Fruit fly (Drosophila melanogaster) whole organism, embryonic: Measurements from ENCODE around the gene CG15203.

Source experiments
- Antp ChIP-seq: fragments of 200-800 bp; sonication (Bioruptor generic); optimal IDR thresholded peaks from 3 replicates; lab custom pipeline; 2016; ENCODE audit warnings: missing biosample characterization, missing genetic modification characterization
- Awh ChIP-seq: fragments of 200-800 bp; sonication (Bioruptor generic); IDR thresholded peaks from 2 replicates; pipeline ENCODE4, ENCODE4 v1.3.6; 2022; ENCODE audit warnings: missing biosample characterization, missing genetic modification characterization
- B-H2 ChIP-seq: fragments of 200-800 bp; sonication (Bioruptor generic); optimal IDR thresholded peaks from 2 replicates; lab custom pipeline; 2018; ENCODE audit warnings: missing biosample characterization, mild to moderate bottlenecking, missing genetic modification characterization
- BEAF-32 ChIP-seq: fragments of 200-800 bp; sonication (Bioruptor generic); optimal IDR thresholded peaks from 3 replicates; lab custom pipeline; 2017; ENCODE audit warnings: missing biosample characterization, missing genetic modification characterization, mild to moderate bottlenecking, moderate library complexity, missing genetic modification reagents
- CG10321 ChIP-seq: fragments of 200-800 bp; sonication (Bioruptor generic); IDR thresholded peaks from 2 replicates; pipeline ENCODE4 v1.3.6; 2022; ENCODE audit warnings: missing biosample characterization, missing genetic modification characterization
- CG10431 ChIP-seq: fragments of 200-800 bp; sonication (Bioruptor generic); optimal IDR thresholded peaks from 3 replicates; lab custom pipeline; 2018; ENCODE audit warnings: missing biosample characterization, mild to moderate bottlenecking, missing genetic modification characterization
- CG11723 ChIP-seq: fragments of 200-800 bp; sonication (Bioruptor generic); optimal IDR thresholded peaks from 2 replicates; lab custom pipeline; 2017; ENCODE audit warnings: missing biosample characterization, mild to moderate bottlenecking, missing genetic modification characterization
- CG12659 ChIP-seq: fragments of 200-800 bp; sonication (Bioruptor generic); optimal IDR thresholded peaks from 3 replicates; lab custom pipeline; 2017; ENCODE audit warnings: mild to moderate bottlenecking, missing biosample characterization, missing genetic modification reagents, missing genetic modification characterization
- CG14965 ChIP-seq: fragments of 200-800 bp; sonication (Bioruptor generic); optimal IDR thresholded peaks from 2 replicates; lab custom pipeline; 2016; ENCODE audit warnings: missing biosample characterization, missing genetic modification characterization, borderline replicate concordance
- CG15514 ChIP-seq: fragments of 200-800 bp; sonication (Bioruptor generic); optimal IDR thresholded peaks from 3 replicates; lab custom pipeline; 2017; ENCODE audit warnings: missing biosample characterization, missing genetic modification characterization, mild to moderate bottlenecking, moderate library complexity, missing genetic modification reagents
- CG15696 ChIP-seq: fragments of 200-800 bp; sonication (Bioruptor generic); optimal IDR thresholded peaks from 2 replicates; lab custom pipeline; 2019; ENCODE audit warnings: missing biosample characterization, mild to moderate bottlenecking, missing genetic modification characterization, moderate library complexity
- CG17186 ChIP-seq: fragments of 200-800 bp; sonication (Bioruptor generic); optimal IDR thresholded peaks from 3 replicates; lab custom pipeline; 2017; ENCODE audit warnings: missing biosample characterization, missing genetic modification reagents, missing genetic modification characterization
- CG2712 ChIP-seq: fragments of 200-800 bp; optimal IDR thresholded peaks from 3 replicates; lab custom pipeline; 2019; ENCODE audit warnings: missing biosample characterization, mild to moderate bottlenecking, missing genetic modification characterization, moderate library complexity
- CG2889 ChIP-seq: fragments of 200-800 bp; sonication (Bioruptor generic); IDR thresholded peaks from 3 replicates; pipeline ENCODE4 v1.3.6; 2022; ENCODE audit warnings: missing biosample characterization, missing genetic modification characterization
- CG3163 ChIP-seq: fragments of 200-800 bp; sonication (Bioruptor generic); optimal IDR thresholded peaks from 3 replicates; lab custom pipeline; 2016; ENCODE audit warnings: missing biosample characterization, missing genetic modification characterization
- CG32767 ChIP-seq: fragments of 200-800 bp; sonication (Bioruptor generic); IDR thresholded peaks from 2 replicates; pipeline ENCODE4 v1.3.6; 2022; ENCODE audit warnings: missing biosample characterization, missing genetic modification characterization
- CG33557 ChIP-seq: fragments of 200-800 bp; sonication (Bioruptor generic); optimal IDR thresholded peaks from 2 replicates; lab custom pipeline; 2019; ENCODE audit warnings: missing biosample characterization, mild to moderate bottlenecking, missing genetic modification characterization, moderate library complexity
- CG7372 ChIP-seq: fragments of 200-800 bp; sonication (Bioruptor generic); IDR thresholded peaks from 2 replicates; pipeline ENCODE4 v1.3.6; 2022; ENCODE audit warnings: missing biosample characterization, missing genetic modification characterization
- CG8765 ChIP-seq: fragments of 200-800 bp; sonication (Bioruptor generic); IDR thresholded peaks from 2 replicates; pipeline ENCODE4 v1.3.6; 2022; ENCODE audit warnings: missing biosample characterization, missing genetic modification characterization
- CG8944 ChIP-seq: fragments of 200-800 bp; sonication (Bioruptor generic); optimal IDR thresholded peaks from 3 replicates; lab custom pipeline; 2016; ENCODE audit warnings: missing biosample characterization, missing genetic modification characterization
- CG9817 ChIP-seq: fragments of 200-800 bp; sonication (Bioruptor generic); optimal IDR thresholded peaks from 2 replicates; lab custom pipeline; 2018; ENCODE audit warnings: missing biosample characterization, mild to moderate bottlenecking, missing genetic modification characterization, moderate library complexity
- D19A ChIP-seq: fragments of 200-800 bp; optimal IDR thresholded peaks from 3 replicates; lab custom pipeline; 2019; ENCODE audit warnings: missing biosample characterization, mild to moderate bottlenecking, missing genetic modification characterization, moderate library complexity
- Deaf1 ChIP-seq: fragments of 200-800 bp; optimal IDR thresholded peaks from 3 replicates; lab custom pipeline; 2019; ENCODE audit warnings: missing biosample characterization, mild to moderate bottlenecking, missing genetic modification characterization, moderate library complexity
- E2f2 ChIP-seq: fragments of 200-800 bp; sonication (Bioruptor generic); IDR thresholded peaks from 2 replicates; pipeline ENCODE4 v1.3.6; 2022; ENCODE audit warnings: missing biosample characterization, missing genetic modification characterization
- Eip74EF ChIP-seq, 2 experiments: fragments of 200-800 bp in 1 of 2; fragments of >200 bp in 1 of 2; sonication (Bioruptor generic) in 1 of 2; optimal IDR thresholded peaks; 2 replicates each; lab custom pipeline; 2017 to 2019; ENCODE audit warnings: missing biosample characterization in 2 of 2, missing genetic modification characterization in 2 of 2, mild to moderate bottlenecking in 1 of 2, moderate library complexity in 1 of 2
- Fer1 ChIP-seq: fragments of 200-800 bp; sonication (Bioruptor generic); optimal IDR thresholded peaks from 2 replicates; lab custom pipeline; 2017; ENCODE audit warnings: missing biosample characterization, mild to moderate bottlenecking, missing genetic modification characterization
- HmgZ ChIP-seq: fragments of 200-800 bp; sonication (Bioruptor generic); optimal IDR thresholded peaks from 2 replicates; lab custom pipeline; 2018; ENCODE audit warnings: missing biosample characterization, mild to moderate bottlenecking, missing genetic modification characterization
- Med ChIP-seq: fragments of 200-800 bp; sonication (Bioruptor generic); peaks from one replicate; lab custom pipeline; 2016; ENCODE audit warnings: missing biosample characterization, missing genetic modification characterization, mild to moderate bottlenecking, inconsistent platforms, moderate library complexity
- Meics ChIP-seq: fragments of 200-800 bp; sonication (Bioruptor generic); optimal IDR thresholded peaks from 2 replicates; lab custom pipeline; 2017; ENCODE audit warnings: missing biosample characterization, mild to moderate bottlenecking, missing genetic modification characterization
- Rx ChIP-seq: fragments of 200-800 bp; sonication (Bioruptor generic); IDR thresholded peaks from 2 replicates; pipeline ENCODE4 v1.3.6; 2022; ENCODE audit warnings: missing biosample characterization, missing genetic modification characterization
- Six4 ChIP-seq: fragments of 200-800 bp; sonication (Bioruptor generic); optimal IDR thresholded peaks from 2 replicates; lab custom pipeline; 2016; ENCODE audit warnings: missing biosample characterization, missing genetic modification characterization
- Spps ChIP-seq: fragments of 200-800 bp; sonication (Bioruptor generic); optimal IDR thresholded peaks from 2 replicates; lab custom pipeline; 2018; ENCODE audit warnings: missing biosample characterization, mild to moderate bottlenecking, missing genetic modification characterization
- Sry-δ ChIP-seq: fragments of 200-800 bp; sonication (Bioruptor generic); optimal IDR thresholded peaks from 2 replicates; lab custom pipeline; 2016; ENCODE audit warnings: missing biosample characterization, missing genetic modification characterization
- Vsx1 ChIP-seq: fragments of 200-800 bp; sonication (Bioruptor generic); optimal IDR thresholded peaks from 2 replicates; lab custom pipeline; 2017; ENCODE audit warnings: missing biosample characterization, mild to moderate bottlenecking, missing genetic modification characterization, missing genetic modification reagents
- cg ChIP-seq: fragments of 200-800 bp; sonication (Bioruptor generic); optimal IDR thresholded peaks from 3 replicates; lab custom pipeline; 2019; ENCODE audit warnings: missing biosample characterization, mild to moderate bottlenecking, missing genetic modification characterization, moderate library complexity
- chinmo ChIP-seq: fragments of 200-800 bp; sonication (Bioruptor generic); IDR thresholded peaks from 4 replicates; pipeline ENCODE4 v1.3.6; 2022; ENCODE audit warnings: missing biosample characterization, missing genetic modification characterization; ENCODE audit not compliant: partially characterized antibody
- eve ChIP-seq, 2 experiments: fragments of >200 bp; optimal IDR thresholded peaks; 2 replicates each; lab custom pipeline; 2017; ENCODE audit warnings: missing biosample characterization in 2 of 2, missing genetic modification characterization in 2 of 2
- maf-S ChIP-seq: fragments of 200-800 bp; sonication (Bioruptor generic); optimal IDR thresholded peaks from 2 replicates; lab custom pipeline; 2016; ENCODE audit warnings: missing biosample characterization, missing genetic modification characterization
- mam ChIP-seq: fragments of 200-800 bp; sonication (Bioruptor generic); optimal IDR thresholded peaks from 3 replicates; lab custom pipeline; 2016; ENCODE audit warnings: missing biosample characterization, missing genetic modification characterization
- pho ChIP-seq: fragments of 200-800 bp; sonication (Bioruptor generic); optimal IDR thresholded peaks from 2 replicates; lab custom pipeline; 2016; ENCODE audit warnings: missing biosample characterization, missing genetic modification characterization
- row ChIP-seq: fragments of 200-800 bp; sonication (Bioruptor generic); IDR thresholded peaks from 3 replicates; pipeline ENCODE4 v1.3.6; 2022; ENCODE audit warnings: missing biosample characterization, missing genetic modification characterization
- sima ChIP-seq: fragments of 200-800 bp; sonication (Bioruptor generic); optimal IDR thresholded peaks from 2 replicates; lab custom pipeline; 2016; ENCODE audit warnings: missing biosample characterization, missing genetic modification characterization
- sna ChIP-seq: fragments of 200-800 bp; sonication (Bioruptor generic); IDR thresholded peaks from 2 replicates; pipeline ENCODE4 v1.3.6; 2022; ENCODE audit warnings: missing biosample characterization, missing genetic modification characterization; ENCODE audit not compliant: partially characterized antibody
- ssp ChIP-seq: fragments of 200-800 bp; sonication (Bioruptor generic); IDR thresholded peaks from 2 replicates; pipeline ENCODE4 v1.3.6; 2022; ENCODE audit warnings: missing biosample characterization, missing genetic modification characterization
- sug ChIP-seq: fragments of 200-800 bp; optimal IDR thresholded peaks from 2 replicates; lab custom pipeline; 2019; ENCODE audit warnings: missing biosample characterization, mild to moderate bottlenecking, missing genetic modification characterization, moderate library complexity
- tgo ChIP-seq: fragments of 200-800 bp; sonication (Bioruptor generic); IDR thresholded peaks from 3 replicates; pipeline ENCODE4 v1.3.6; 2022; ENCODE audit warnings: missing biosample characterization, missing genetic modification characterization
- vfl ChIP-seq: fragments of 200-800 bp; sonication (Bioruptor generic); optimal IDR thresholded peaks from 2 replicates; lab custom pipeline; 2016; ENCODE audit warnings: missing biosample characterization, missing genetic modification characterization
- vvl ChIP-seq: fragments of 200-800 bp; sonication (Bioruptor generic); IDR thresholded peaks from 2 replicates; pipeline ENCODE4 v1.3.6; 2022; ENCODE audit warnings: missing biosample characterization, missing genetic modification characterization
- wdn ChIP-seq: fragments of 200-800 bp; sonication (Bioruptor generic); IDR thresholded peaks from 2 replicates; pipeline ENCODE4 v1.3.6; 2022; ENCODE audit warnings: missing biosample characterization, missing genetic modification characterization

The CG15203 gene

DNA sequence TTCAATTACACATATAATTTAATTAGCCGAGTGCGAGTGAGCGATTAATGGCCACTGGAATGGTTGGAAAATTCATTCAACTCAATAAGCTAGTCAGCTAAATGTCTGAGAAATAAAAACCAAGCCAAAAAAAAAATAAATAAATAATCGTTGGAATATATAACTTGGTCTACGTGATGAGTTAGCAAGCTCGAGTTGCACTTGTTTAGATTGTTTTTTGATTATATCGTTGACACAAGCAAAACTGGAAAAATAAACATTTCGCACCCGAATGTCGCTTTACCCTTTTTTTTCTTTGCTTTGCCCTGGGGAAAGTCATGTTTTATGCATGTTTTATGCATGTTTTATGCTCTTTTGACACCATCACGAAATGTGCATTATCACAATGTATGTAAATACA, 16.7 kb downstream of the CG15203 start:
- TF ChIP-seq D19A (tag; lab: Kevin White, UChicago), result no peak
- no peak for TF ChIP-seq sima (GFP tag; lab: Kevin White, UChicago)
- TF ChIP-seq CG14965 (GFP tag; lab: Kevin White, UChicago), result no peak
- no peak for TF ChIP-seq eve (GFP tag; optimal IDR thresholded peaks at IDR 0.05; lab: Kevin White, UChicago)
- no peak for TF ChIP-seq Vsx1 (GFP tag; lab: Kevin White, UChicago)
- TF ChIP-seq Antp (GFP tag; lab: Kevin White, UChicago), result no peak
- TF ChIP-seq CG11723 (GFP tag; lab: Kevin White, UChicago), result no peak
- TF ChIP-seq CG32767 (GFP tag; lab: Robert Waterston, UW), result no peak
- no peak for TF ChIP-seq wdn (GFP tag; lab: Robert Waterston, UW)
- TF ChIP-seq cg, result no peak
- no peak for TF ChIP-seq CG17186 (GFP tag; lab: Kevin White, UChicago)
- no peak for TF ChIP-seq Eip74EF (GFP tag; optimal IDR thresholded peaks at IDR 0.05; lab: Kevin White, UChicago)
- TF ChIP-seq maf-S (GFP tag; lab: Kevin White, UChicago), result no peak

DNA sequence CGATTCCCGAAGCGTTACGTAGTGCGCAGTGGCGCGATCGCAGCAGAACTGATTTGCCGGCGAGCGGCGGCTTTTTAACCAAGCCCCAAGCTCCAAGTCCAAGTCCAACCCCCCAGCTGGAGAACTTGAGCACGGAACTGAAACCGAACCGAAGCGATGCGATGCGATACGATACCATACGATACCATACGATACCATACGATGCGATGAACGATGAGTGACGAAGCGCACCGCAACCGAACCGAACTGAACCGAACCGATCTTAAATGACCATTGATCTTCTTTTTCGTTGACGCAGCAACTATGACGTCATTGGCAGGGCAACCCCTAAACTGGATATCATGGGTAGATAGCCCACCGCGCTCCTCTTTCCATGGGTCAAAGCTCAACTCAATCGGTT, 19.9 kb downstream of the CG15203 start, which contains the start of gene sev:
sev (minus strand) TSS at position 50 of the 400 bp plus-strand sequence.
- TF ChIP-seq sna (GFP tag; lab: Robert Waterston, UW), result no peak
- no peak for TF ChIP-seq CG10321 (GFP tag; lab: Robert Waterston, UW)
- no peak for TF ChIP-seq E2f2 (GFP tag; lab: Robert Waterston, UW)
- TF ChIP-seq wdn (GFP tag; lab: Robert Waterston, UW), result no peak
- no peak for TF ChIP-seq CG2889 (GFP tag; lab: Robert Waterston, UW)
- TF ChIP-seq Meics (GFP tag; lab: Kevin White, UChicago), result peak; percentile 75
- no peak for TF ChIP-seq vfl (GFP tag; lab: Kevin White, UChicago)
- peak; percentile 36 for TF ChIP-seq CG15514 (GFP tag; lab: Kevin White, UChicago)
- no peak for TF ChIP-seq HmgZ
- no peak for TF ChIP-seq Fer1 (GFP tag; lab: Kevin White, UChicago)
- no peak for TF ChIP-seq Spps (tag; lab: Kevin White, UChicago)
- TF ChIP-seq Deaf1 (tag; lab: Kevin White, UChicago), result peak; percentile 78
- TF ChIP-seq CG8765 (GFP tag; lab: Robert Waterston, UW), result no peak
- no peak for TF ChIP-seq sug
- TF ChIP-seq Med (GFP tag; lab: Kevin White, UChicago), result peak; percentile 16
- TF ChIP-seq Rx (GFP tag; lab: Robert Waterston, UW), result no peak
- no peak for TF ChIP-seq CG10431 (GFP tag; lab: Kevin White, UChicago)
- no peak for TF ChIP-seq CG2712 (tag; lab: Kevin White, UChicago)
- no peak for TF ChIP-seq tgo (GFP tag; lab: Robert Waterston, UW)
- no peak for TF ChIP-seq B-H2 (GFP tag; lab: Kevin White, UChicago)
- TF ChIP-seq Awh (GFP tag; lab: Robert Waterston, UW), result no peak
- no peak for TF ChIP-seq CG7372 (GFP tag; lab: Robert Waterston, UW)
- TF ChIP-seq CG9817, result no peak
- no peak for TF ChIP-seq pho
- no peak for TF ChIP-seq mam (GFP tag; lab: Kevin White, UChicago)
- TF ChIP-seq CG3163 (GFP tag; lab: Kevin White, UChicago), result no peak
- TF ChIP-seq ssp (GFP tag; lab: Robert Waterston, UW), result no peak
- TF ChIP-seq Six4 (GFP tag; lab: Kevin White, UChicago), result no peak
- no peak for TF ChIP-seq vvl (GFP tag; lab: Robert Waterston, UW)
- no peak for TF ChIP-seq CG12659 (GFP tag; lab: Kevin White, UChicago)
- no peak for TF ChIP-seq chinmo (GFP tag; lab: Robert Waterston, UW)
- no peak for TF ChIP-seq CG8944 (GFP tag; lab: Kevin White, UChicago)
- no peak for TF ChIP-seq CG33557
- TF ChIP-seq Sry-δ (GFP tag; lab: Kevin White, UChicago), result no peak
- TF ChIP-seq BEAF-32 (GFP tag; lab: Kevin White, UChicago), result peak; percentile 23
- TF ChIP-seq row (GFP tag; lab: Robert Waterston, UW), result no peak
- no peak for TF ChIP-seq CG15696 (tag; lab: Kevin White, UChicago)
